Worm (Caenorhabditis elegans) whole organism, late embryonic: Measurements from ENCODE around the gene nhr-122.

Source experiments
- C08G9.2 ChIP-seq: sonication (generic microtip); optimal IDR thresholded peaks from 2 replicates; lab custom pipeline; 2016; ENCODE audit warnings: mild to moderate bottlenecking, missing genetic modification characterization, moderate library complexity, missing compliant biosample characterization
- C38D4.7 ChIP-seq: fragments of 200-800 bp; sonication (Bioruptor generic); optimal IDR thresholded peaks from 2 replicates; lab custom pipeline; 2018; ENCODE audit warnings: mild to moderate bottlenecking, missing genetic modification characterization, moderate library complexity, missing compliant biosample characterization
- F13H6.1 ChIP-seq: sonication (generic microtip); optimal IDR thresholded peaks from 2 replicates; lab custom pipeline; 2016; ENCODE audit warnings: missing genetic modification characterization, missing compliant biosample characterization
- T23F11.4 ChIP-seq: fragments of 200-800 bp; sonication (Bioruptor generic); optimal IDR thresholded peaks from 2 replicates; lab custom pipeline; 2018; ENCODE audit warnings: mild to moderate bottlenecking, missing genetic modification characterization, missing compliant biosample characterization
- Y22D7AL.16 ChIP-seq: sonication (generic microtip); optimal IDR thresholded peaks from 2 replicates; lab custom pipeline; 2016; ENCODE audit warnings: missing genetic modification characterization, missing compliant biosample characterization
- ahr-1 ChIP-seq: sonication (generic microtip); optimal IDR thresholded peaks from 2 replicates; lab custom pipeline; 2016; ENCODE audit warnings: missing genetic modification characterization, missing compliant biosample characterization
- ama-1 ChIP-seq: fragments of 150-350 bp; optimal IDR thresholded peaks from 2 replicates; lab custom pipeline; 2014
- ceh-14 ChIP-seq: sonication (generic microtip); optimal IDR thresholded peaks from 2 replicates; lab custom pipeline; 2016; ENCODE audit warnings: missing genotype, missing genetic modification characterization, missing compliant biosample characterization
- ceh-18 ChIP-seq: sonication (generic microtip); optimal IDR thresholded peaks from 2 replicates; lab custom pipeline; 2016; ENCODE audit warnings: missing genetic modification characterization, missing compliant biosample characterization
- ceh-19 ChIP-seq: fragments of 200-800 bp; sonication (Bioruptor generic); optimal IDR thresholded peaks from 2 replicates; lab custom pipeline; 2018; ENCODE audit warnings: mild to moderate bottlenecking, missing genetic modification characterization, missing compliant biosample characterization
- ceh-2 ChIP-seq: sonication (generic microtip); optimal IDR thresholded peaks from 2 replicates; lab custom pipeline; 2016; ENCODE audit warnings: missing genotype, missing genetic modification characterization, missing compliant biosample characterization
- ceh-24 ChIP-seq: sonication (generic microtip); optimal IDR thresholded peaks from 2 replicates; lab custom pipeline; 2016; ENCODE audit warnings: mild to moderate bottlenecking, missing genetic modification characterization, missing compliant biosample characterization
- ceh-30 ChIP-seq: fragments of 150-350 bp; optimal IDR thresholded peaks from 2 replicates; lab custom pipeline; 2014; ENCODE audit warnings: missing biosample characterization, missing genetic modification characterization
- ceh-31 ChIP-seq: sonication (generic microtip); optimal IDR thresholded peaks from 2 replicates; lab custom pipeline; 2016; ENCODE audit warnings: missing genetic modification characterization, missing compliant biosample characterization
- ceh-34 ChIP-seq: sonication (generic microtip); optimal IDR thresholded peaks from 2 replicates; lab custom pipeline; 2016; ENCODE audit warnings: mild to moderate bottlenecking, missing genetic modification characterization, missing compliant biosample characterization
- ceh-48 ChIP-seq: sonication (generic microtip); optimal IDR thresholded peaks from 2 replicates; lab custom pipeline; 2016; ENCODE audit warnings: missing genetic modification characterization, inconsistent platforms, missing compliant biosample characterization
- ceh-9 ChIP-seq: sonication (generic microtip); optimal IDR thresholded peaks from 2 replicates; lab custom pipeline; 2016; ENCODE audit warnings: mild to moderate bottlenecking, missing genetic modification characterization, inconsistent platforms, missing compliant biosample characterization
- dmd-4 ChIP-seq: sonication (generic microtip); optimal IDR thresholded peaks from 2 replicates; lab custom pipeline; 2016; ENCODE audit warnings: borderline replicate concordance, missing genetic modification characterization, missing compliant biosample characterization
- dve-1 ChIP-seq: sonication (generic microtip); optimal IDR thresholded peaks from 2 replicates; lab custom pipeline; 2017; ENCODE audit warnings: antibody characterized with exemption, mild to moderate bottlenecking, missing genetic modification characterization, missing compliant biosample characterization
- elt-2 ChIP-seq: sonication (generic microtip); optimal IDR thresholded peaks from 2 replicates; lab custom pipeline; 2016; ENCODE audit warnings: missing genetic modification reagents, missing genetic modification characterization, missing compliant biosample characterization
- eyg-1 ChIP-seq: sonication (generic microtip); optimal IDR thresholded peaks from 2 replicates; lab custom pipeline; 2016; ENCODE audit warnings: missing genotype, missing genetic modification characterization, missing compliant biosample characterization
- fax-1 ChIP-seq: sonication (generic microtip); optimal IDR thresholded peaks from 2 replicates; lab custom pipeline; 2016; ENCODE audit warnings: missing genotype, missing genetic modification characterization, missing compliant biosample characterization
- fkh-10 ChIP-seq: fragments of 150-350 bp; optimal IDR thresholded peaks from 2 replicates; lab custom pipeline; 2014; ENCODE audit warnings: missing biosample characterization, missing genetic modification reagents, missing genetic modification characterization
- fkh-6 ChIP-seq: sonication (generic microtip); optimal IDR thresholded peaks from 2 replicates; lab custom pipeline; 2016; ENCODE audit warnings: missing genetic modification characterization, missing compliant biosample characterization
- gmeb-2 ChIP-seq: sonication (generic microtip); optimal IDR thresholded peaks from 2 replicates; lab custom pipeline; 2016; ENCODE audit warnings: missing genetic modification characterization, inconsistent platforms, missing compliant biosample characterization
- hlh-13 ChIP-seq: fragments of 200-800 bp; sonication (Bioruptor generic); optimal IDR thresholded peaks from 2 replicates; lab custom pipeline; 2018; ENCODE audit warnings: mild to moderate bottlenecking, missing genetic modification characterization, missing compliant biosample characterization
- hlh-30 ChIP-seq: sonication (generic microtip); optimal IDR thresholded peaks from 2 replicates; lab custom pipeline; 2017; ENCODE audit warnings: antibody characterized with exemption, missing genetic modification characterization, missing compliant biosample characterization; ENCODE audit not compliant: insufficient read depth
- hlh-6 ChIP-seq: sonication (generic microtip); optimal IDR thresholded peaks from 2 replicates; lab custom pipeline; 2016; ENCODE audit warnings: missing genotype, missing genetic modification characterization, missing compliant biosample characterization
- hlh-8 ChIP-seq: sonication (generic microtip); optimal IDR thresholded peaks from 2 replicates; lab custom pipeline; 2016; ENCODE audit warnings: missing genotype, missing genetic modification characterization, missing compliant biosample characterization
- lim-6 ChIP-seq: sonication (generic microtip); optimal IDR thresholded peaks from 2 replicates; lab custom pipeline; 2016; ENCODE audit warnings: missing genetic modification characterization, missing compliant biosample characterization
- lin-11 ChIP-seq: fragments of 200-800 bp; sonication (Bioruptor generic); optimal IDR thresholded peaks from 2 replicates; lab custom pipeline; 2018; ENCODE audit warnings: mild to moderate bottlenecking, missing genetic modification characterization, missing compliant biosample characterization
- madf-2 ChIP-seq: sonication (generic microtip); optimal IDR thresholded peaks from 2 replicates; lab custom pipeline; 2017; ENCODE audit warnings: missing genetic modification characterization, missing compliant biosample characterization
- mec-3 ChIP-seq: sonication (generic microtip); optimal IDR thresholded peaks from 2 replicates; lab custom pipeline; 2016; ENCODE audit warnings: borderline replicate concordance, missing genetic modification characterization, missing compliant biosample characterization
- nhr-11 ChIP-seq: fragments of 150-350 bp; optimal IDR thresholded peaks from 2 replicates; lab custom pipeline; 2014; ENCODE audit warnings: missing biosample characterization, missing genetic modification characterization
- nhr-232 ChIP-seq: sonication (generic microtip); optimal IDR thresholded peaks from 2 replicates; lab custom pipeline; 2016; ENCODE audit warnings: missing genetic modification characterization, missing compliant biosample characterization
- npax-4 ChIP-seq: sonication (generic microtip); optimal IDR thresholded peaks from 2 replicates; lab custom pipeline; 2016; ENCODE audit warnings: missing genetic modification characterization, missing compliant biosample characterization
- pag-3 ChIP-seq: sonication (generic microtip); optimal IDR thresholded peaks from 2 replicates; lab custom pipeline; 2016; ENCODE audit warnings: missing compliant biosample characterization, missing genetic modification characterization, borderline replicate concordance
- pat-9 ChIP-seq: fragments of 200-800 bp; sonication (Bioruptor generic); optimal IDR thresholded peaks from 2 replicates; lab custom pipeline; 2018; ENCODE audit warnings: mild to moderate bottlenecking, missing genetic modification characterization, moderate library complexity, missing compliant biosample characterization
- pha-2 ChIP-seq: sonication (generic microtip); optimal IDR thresholded peaks from 2 replicates; lab custom pipeline; 2017; ENCODE audit warnings: mild to moderate bottlenecking, missing genetic modification characterization, missing compliant biosample characterization
- pha-4 ChIP-seq: fragments of 150-350 bp; optimal IDR thresholded peaks from 2 replicates; lab custom pipeline; 2018; ENCODE audit warnings: missing biosample characterization, missing genetic modification reagents, missing genetic modification characterization
- pros-1 ChIP-seq: fragments of 150-350 bp; optimal IDR thresholded peaks from 2 replicates; lab custom pipeline; 2014; ENCODE audit warnings: missing biosample characterization, missing genetic modification reagents, missing genetic modification characterization
- ref-2 ChIP-seq: sonication (generic microtip); optimal IDR thresholded peaks from 2 replicates; lab custom pipeline; 2016; ENCODE audit warnings: missing genetic modification characterization, missing compliant biosample characterization
- sdc-2 ChIP-seq: sonication (generic microtip); optimal IDR thresholded peaks from 2 replicates; lab custom pipeline; 2016; ENCODE audit warnings: missing genotype, missing genetic modification characterization, missing compliant biosample characterization
- sox-2 ChIP-seq: fragments of 200-800 bp; sonication (Bioruptor generic); IDR thresholded peaks from 2 replicates; pipeline ENCODE4 v1.3.6; 2022; ENCODE audit warnings: missing genetic modification reagents, missing genetic modification characterization, missing compliant biosample characterization
- sox-4 ChIP-seq: sonication (generic microtip); optimal IDR thresholded peaks from 2 replicates; lab custom pipeline; 2017; ENCODE audit warnings: mild to moderate bottlenecking, missing genetic modification characterization, inconsistent platforms, missing compliant biosample characterization
- syd-9 ChIP-seq: sonication (generic microtip); optimal IDR thresholded peaks from 2 replicates; lab custom pipeline; 2016; ENCODE audit warnings: mild to moderate bottlenecking, missing genetic modification characterization, moderate library complexity, missing compliant biosample characterization
- tbx-2 ChIP-seq: sonication (generic microtip); optimal IDR thresholded peaks from 2 replicates; lab custom pipeline; 2016; ENCODE audit warnings: missing genetic modification characterization, missing compliant biosample characterization
- tbx-7 ChIP-seq: sonication (generic microtip); optimal IDR thresholded peaks from 2 replicates; lab custom pipeline; 2016; ENCODE audit warnings: missing genotype, missing genetic modification characterization, missing compliant biosample characterization
- unc-42 ChIP-seq: sonication (generic microtip); optimal IDR thresholded peaks from 2 replicates; lab custom pipeline; 2016; ENCODE audit warnings: missing genotype, missing genetic modification characterization, missing compliant biosample characterization
- unc-55 ChIP-seq: sonication (generic microtip); optimal IDR thresholded peaks from 2 replicates; lab custom pipeline; 2017; ENCODE audit warnings: missing biosample characterization, missing genetic modification reagents, missing genetic modification characterization
- unc-86 ChIP-seq: sonication (generic microtip); optimal IDR thresholded peaks from 2 replicates; lab custom pipeline; 2016; ENCODE audit warnings: missing genetic modification characterization, missing compliant biosample characterization
- zip-5 ChIP-seq: sonication (generic microtip); optimal IDR thresholded peaks from 2 replicates; lab custom pipeline; 2016; ENCODE audit warnings: missing genetic modification characterization, missing compliant biosample characterization

nhr-122 gene

ce11 chrIV:1659045-1659741, 45.5 kb downstream of the nhr-122 start, which contains the start of gene rps-28:
Gene rps-28, plus strand, starts transcription at chrIV:1659691.
- peak; percentile 97 for TF ChIP-seq ceh-30 (tag; lab: Kevin White, UChicago)
- peak; percentile 78 for TF ChIP-seq sox-2 (GFP tag; lab: Robert Waterston, UW)
- peak; percentile 68 for TF ChIP-seq gmeb-2
- TF ChIP-seq zip-5 (tag; lab: Kevin White, UChicago), result peak; percentile 77
- peak; percentile 44 for TF ChIP-seq pros-1
- peak; percentile 73 for TF ChIP-seq Y22D7AL.16 (tag; lab: Kevin White, UChicago)
- TF ChIP-seq F13H6.1 (tag; lab: Kevin White, UChicago), result peak; percentile 84
- TF ChIP-seq pag-3, result peak; percentile 24
- peak; percentile 78 for TF ChIP-seq fkh-6
- TF ChIP-seq nhr-11, result peak; percentile 56
- peak; percentile 61 for TF ChIP-seq hlh-8 (tag; lab: Kevin White, UChicago)
- TF ChIP-seq ceh-24 (tag; lab: Kevin White, UChicago), result no peak
- peak; percentile 60 for TF ChIP-seq C38D4.7
- peak; percentile 39 for TF ChIP-seq hlh-13 (GFP tag; lab: Kevin White, UChicago)
- peak; percentile 73 for TF ChIP-seq eyg-1 (tag; lab: Kevin White, UChicago)
- peak; percentile 98 for TF ChIP-seq tbx-2 (tag; lab: Kevin White, UChicago)
- TF ChIP-seq tbx-7, result peak; percentile 46
- TF ChIP-seq C08G9.2 (tag; lab: Kevin White, UChicago), result peak; percentile 77
- peak; percentile 72 for TF ChIP-seq ahr-1 (tag; lab: Kevin White, UChicago)
- peak; percentile 64 for TF ChIP-seq hlh-30 (tag; lab: Kevin White, UChicago)
- TF ChIP-seq ceh-2, result peak; percentile 76
- peak; percentile 97 for TF ChIP-seq elt-2
- TF ChIP-seq npax-4 (tag; lab: Kevin White, UChicago), result peak; percentile 61
- TF ChIP-seq pha-2 (tag; lab: Kevin White, UChicago), result peak; percentile 80
- no peak for TF ChIP-seq dmd-4
- TF ChIP-seq lim-6, result peak; percentile 53
- peak; percentile 73 for TF ChIP-seq madf-2
- no peak for TF ChIP-seq pha-4
- peak; percentile 92 for TF ChIP-seq dve-1 (tag; lab: Kevin White, UChicago)
- TF ChIP-seq fkh-10, result peak; percentile 25
- no peak for TF ChIP-seq ama-1 (lab: Kevin White, UChicago)
- peak; percentile 98 for TF ChIP-seq unc-42
- TF ChIP-seq T23F11.4 (GFP tag; lab: Kevin White, UChicago), result peak; percentile 77
- TF ChIP-seq sox-4 (tag; lab: Kevin White, UChicago), result peak; percentile 77
- TF ChIP-seq nhr-232 (tag; lab: Kevin White, UChicago), result peak; percentile 63
- TF ChIP-seq mec-3 (tag; lab: Kevin White, UChicago), result no peak
- TF ChIP-seq pat-9, result peak; percentile 77
- TF ChIP-seq syd-9 (tag; lab: Kevin White, UChicago), result peak; percentile 80
- TF ChIP-seq ceh-19 (GFP tag; lab: Kevin White, UChicago), result peak; percentile 84
- TF ChIP-seq lin-11, result peak; percentile 49
- no peak for TF ChIP-seq ceh-9 (tag; lab: Kevin White, UChicago)
- TF ChIP-seq ceh-48 (tag; lab: Kevin White, UChicago), result peak; percentile 76
- peak; percentile 95 for TF ChIP-seq ceh-31
- TF ChIP-seq hlh-6 (tag; lab: Kevin White, UChicago), result peak; percentile 42
- peak; percentile 91 for TF ChIP-seq unc-86 (tag; lab: Kevin White, UChicago)
- peak; percentile 96 for TF ChIP-seq ceh-34 (tag; lab: Kevin White, UChicago)
- TF ChIP-seq ref-2 (tag; lab: Kevin White, UChicago), result peak; percentile 95
- TF ChIP-seq sdc-2, result peak; percentile 50
- TF ChIP-seq ceh-18, result peak; percentile 98
- peak; percentile 73 for TF ChIP-seq fax-1 (tag; lab: Kevin White, UChicago)
- TF ChIP-seq ceh-14, result peak; percentile 97
- TF ChIP-seq unc-55 (GFP tag; lab: Kevin White, UChicago), result peak; percentile 79
